Fruit fly (Drosophila melanogaster) whole organism, pupa: ENCODE data around the gene CG15203.
"Not testable (repeated sequence)": the region's sequence is repeated elsewhere in the genome, so short reads cannot be mapped to it uniquely, and the experiment has no call there.

Source experiments
- CG10348 ChIP-seq: fragments of 200-800 bp; sonication (Bioruptor generic); IDR thresholded peaks from 2 replicates; pipeline ENCODE4 v1.3.6; 2022; ENCODE audit warnings: missing biosample characterization, missing genetic modification characterization
- CG12605 ChIP-seq: fragments of 200-800 bp; sonication (Bioruptor generic); IDR thresholded peaks from 2 replicates; pipeline ENCODE4 v1.3.6; 2022; ENCODE audit warnings: missing biosample characterization, missing genetic modification characterization
- CG13204 ChIP-seq: fragments of 200-800 bp; sonication (Bioruptor generic); optimal IDR thresholded peaks from 2 replicates; lab custom pipeline; 2018; ENCODE audit warnings: missing biosample characterization, mild to moderate bottlenecking, missing genetic modification characterization, moderate library complexity
- CG14655 ChIP-seq: fragments of 200-800 bp; sonication (Bioruptor generic); optimal IDR thresholded peaks from 3 replicates; lab custom pipeline; 2017; ENCODE audit warnings: mild to moderate bottlenecking, missing biosample characterization, missing genetic modification reagents, missing genetic modification characterization
- CG15710 ChIP-seq: fragments of 200-800 bp; sonication (Bioruptor generic); optimal IDR thresholded peaks from 2 replicates; lab custom pipeline; 2018; ENCODE audit warnings: missing biosample characterization, mild to moderate bottlenecking, missing genetic modification characterization, moderate library complexity
- CG17806 ChIP-seq: fragments of 200-800 bp; sonication (Bioruptor generic); optimal IDR thresholded peaks from 2 replicates; lab custom pipeline; 2018; ENCODE audit warnings: missing biosample characterization, mild to moderate bottlenecking, missing genetic modification characterization, moderate library complexity
- CG32121 ChIP-seq: fragments of 200-800 bp; sonication (Bioruptor generic); IDR thresholded peaks from 2 replicates; pipeline ENCODE4 v1.3.6; 2022; ENCODE audit warnings: missing biosample characterization, missing genetic modification characterization
- CG34367 ChIP-seq: fragments of 200-800 bp; sonication (Bioruptor generic); optimal IDR thresholded peaks from 2 replicates; lab custom pipeline; 2018; ENCODE audit warnings: missing biosample characterization, mild to moderate bottlenecking, missing genetic modification characterization
- CG4496 ChIP-seq: fragments of 200-800 bp; sonication (Bioruptor generic); IDR thresholded peaks from 3 replicates; pipeline ENCODE4 v1.3.6; 2022; ENCODE audit warnings: missing biosample characterization, missing genetic modification characterization
- CG8159 ChIP-seq: fragments of 200-800 bp; sonication (Bioruptor generic); optimal IDR thresholded peaks from 3 replicates; lab custom pipeline; 2018; ENCODE audit warnings: missing biosample characterization, mild to moderate bottlenecking, missing genetic modification characterization, moderate library complexity
- CG8301 ChIP-seq: fragments of 200-800 bp; sonication (Bioruptor generic); optimal IDR thresholded peaks from 2 replicates; lab custom pipeline; 2018; ENCODE audit warnings: missing biosample characterization, mild to moderate bottlenecking, missing genetic modification characterization
- CG9948 ChIP-seq: fragments of 200-800 bp; sonication (Bioruptor generic); optimal IDR thresholded peaks from 2 replicates; lab custom pipeline; 2018; ENCODE audit warnings: missing biosample characterization, mild to moderate bottlenecking, missing genetic modification characterization, moderate library complexity
- D1 ChIP-seq: fragments of 200-800 bp; sonication (Bioruptor generic); optimal IDR thresholded peaks from 2 replicates; lab custom pipeline; 2018; ENCODE audit warnings: missing biosample characterization, mild to moderate bottlenecking, missing genetic modification characterization, moderate library complexity
- EcR ChIP-seq: fragments of 200-800 bp; sonication (Bioruptor generic); optimal IDR thresholded peaks from 3 replicates; lab custom pipeline; 2019; ENCODE audit warnings: missing biosample characterization, missing genetic modification characterization, mild to moderate bottlenecking, moderate library complexity, missing genetic modification reagents
- Ets98B ChIP-seq: fragments of 200-800 bp; sonication (Bioruptor generic); IDR thresholded peaks from 2 replicates; pipeline ENCODE4 v1.3.6; 2022; ENCODE audit warnings: missing biosample characterization, missing genetic modification characterization
- Pif1A ChIP-seq: fragments of 200-800 bp; sonication (Bioruptor generic); optimal IDR thresholded peaks from 3 replicates; lab custom pipeline; 2016; ENCODE audit warnings: missing biosample characterization, missing genetic modification characterization
- Pif1B ChIP-seq: fragments of 200-800 bp; sonication (Bioruptor generic); optimal IDR thresholded peaks from 3 replicates; lab custom pipeline; 2016; ENCODE audit warnings: missing biosample characterization, missing genetic modification characterization
- Snoo ChIP-seq: fragments of 200-800 bp; sonication (Bioruptor generic); optimal IDR thresholded peaks from 3 replicates; lab custom pipeline; 2017; ENCODE audit warnings: missing biosample characterization, mild to moderate bottlenecking, missing genetic modification characterization, inconsistent platforms
- fd96Ca ChIP-seq: fragments of 200-800 bp; sonication (Bioruptor generic); IDR thresholded peaks from 3 replicates; pipeline ENCODE4 v1.3.6; 2022; ENCODE audit warnings: missing biosample characterization, missing genetic modification characterization
- gl ChIP-seq: fragments of 200-800 bp; sonication (Bioruptor generic); optimal IDR thresholded peaks from 2 replicates; lab custom pipeline; 2018; ENCODE audit warnings: missing biosample characterization, mild to moderate bottlenecking, missing genetic modification characterization
- rn ChIP-seq: fragments of 200-800 bp; sonication (Bioruptor generic); IDR thresholded peaks from 2 replicates; pipeline ENCODE4 v1.3.6; 2022; ENCODE audit warnings: missing biosample characterization, missing genetic modification characterization

CG15203 gene

DNA sequence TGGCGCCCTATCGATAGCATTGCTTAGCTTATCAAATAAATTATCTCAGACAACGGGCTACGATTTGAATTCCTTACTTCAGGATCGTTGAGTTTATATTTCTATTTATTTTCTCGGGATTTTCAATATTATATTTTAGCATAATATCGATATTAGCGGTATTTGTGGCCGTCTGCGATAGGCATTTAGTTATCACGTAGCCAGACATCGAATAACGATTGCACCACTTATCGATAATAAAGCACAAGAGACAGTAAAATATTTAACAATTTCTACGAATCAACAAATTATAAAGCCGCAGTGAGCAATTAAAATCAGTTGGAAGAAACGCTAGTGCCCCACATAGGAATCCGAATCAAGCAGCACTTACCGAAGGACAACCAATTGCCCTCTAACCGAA is 23.8 kb downstream of the CG15203 start, which contains the start of gene CG2076:
Gene CG2076, plus strand, starts transcription at position 50 of the 400 bp plus-strand sequence.
- TF ChIP-seq CG4496 = no peak
- TF ChIP-seq rn = no peak
- no peak for TF ChIP-seq CG32121 (GFP tag; lab: Robert Waterston, UW)
- TF ChIP-seq CG17806 (tag; lab: Kevin White, UChicago) = no peak
- no peak for TF ChIP-seq Snoo (tag; lab: Kevin White, UChicago)
- no peak for TF ChIP-seq CG9948 (tag; lab: Kevin White, UChicago)
- no peak for TF ChIP-seq gl (tag; lab: Kevin White, UChicago)
- no peak for TF ChIP-seq fd96Ca (GFP tag; lab: Robert Waterston, UW)
- no peak for TF ChIP-seq EcR (GFP tag; lab: Kevin White, UChicago)
- TF ChIP-seq, all 21 proteins: peak for 0

DNA sequence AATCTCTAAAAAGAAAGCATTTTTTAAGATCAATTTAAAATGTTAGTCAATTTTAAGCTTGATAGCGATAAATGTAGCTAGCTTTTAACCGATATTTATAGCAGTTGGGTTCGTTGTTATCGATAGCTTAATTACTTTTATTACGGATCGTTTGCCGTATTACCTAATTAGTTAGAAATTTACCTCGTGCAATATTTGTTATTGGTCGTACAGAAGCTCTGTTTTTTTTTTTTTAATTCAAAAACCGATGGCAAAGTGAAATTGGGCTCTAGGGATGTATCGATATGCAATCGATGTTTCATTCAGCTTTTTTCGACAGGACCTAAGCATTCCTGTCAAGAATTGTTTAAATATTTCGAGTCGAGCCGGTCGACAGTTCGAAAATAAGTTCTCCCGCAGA is 25.8 kb downstream of the CG15203 start, which contains the start of gene CG2061:
Gene CG2061, plus strand, starts transcription at position 292 of the 400 bp plus-strand sequence.
- TF ChIP-seq gl (tag; lab: Kevin White, UChicago) (no peak), Snoo (tag; lab: Kevin White, UChicago) (no peak), CG9948 (tag; lab: Kevin White, UChicago) (no peak), fd96Ca (GFP tag; lab: Robert Waterston, UW) (no peak), CG8301 (tag; lab: Kevin White, UChicago) (no peak), CG12605 (GFP tag; lab: Robert Waterston, UW) (no peak), CG4496 (no peak), D1 (tag; lab: Kevin White, UChicago) (no peak), CG32121 (GFP tag; lab: Robert Waterston, UW) (no peak), rn (no peak), EcR (GFP tag; lab: Kevin White, UChicago) (no peak), CG13204 (GFP tag; lab: Kevin White, UChicago) (no peak), Pif1A (no peak)

DNA sequence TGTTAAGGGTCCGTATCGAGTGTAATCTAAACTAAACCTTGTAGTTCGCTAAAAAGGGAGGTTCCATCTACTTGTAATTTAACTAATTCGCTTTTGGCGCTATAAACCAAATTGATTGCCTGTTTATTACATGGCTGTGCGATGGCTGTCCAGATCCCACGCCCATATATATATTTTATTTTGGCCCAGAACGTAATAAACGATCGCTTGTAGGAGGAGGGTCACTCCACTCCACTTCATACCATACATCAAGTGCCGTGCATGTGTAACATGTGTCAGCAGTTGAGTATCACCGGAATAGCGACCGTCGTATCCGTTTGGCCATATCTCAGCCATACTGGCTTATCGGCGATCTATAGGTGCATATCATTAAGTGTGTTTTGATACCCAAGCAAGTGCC is 28.9 kb downstream of the CG15203 start:
- TF ChIP-seq CG10348 (GFP tag; lab: Robert Waterston, UW) (no peak), CG12605 (GFP tag; lab: Robert Waterston, UW) (no peak), CG13204 (GFP tag; lab: Kevin White, UChicago) (no peak), rn (no peak), CG9948 (tag; lab: Kevin White, UChicago) (no peak), CG14655 (no peak), Pif1A (no peak), Snoo (tag; lab: Kevin White, UChicago) (no peak), D1 (tag; lab: Kevin White, UChicago) (no peak), CG4496 (no peak), fd96Ca (GFP tag; lab: Robert Waterston, UW) (no peak), EcR (GFP tag; lab: Kevin White, UChicago) (no peak), Ets98B (GFP tag; lab: Robert Waterston, UW) (no peak), CG15710 (no peak), CG32121 (GFP tag; lab: Robert Waterston, UW) (no peak), gl (tag; lab: Kevin White, UChicago) (no peak), CG8301 (tag; lab: Kevin White, UChicago) (no peak), CG17806 (tag; lab: Kevin White, UChicago) (no peak), Pif1B (GFP tag; lab: Kevin White, UChicago) (no peak)

DNA sequence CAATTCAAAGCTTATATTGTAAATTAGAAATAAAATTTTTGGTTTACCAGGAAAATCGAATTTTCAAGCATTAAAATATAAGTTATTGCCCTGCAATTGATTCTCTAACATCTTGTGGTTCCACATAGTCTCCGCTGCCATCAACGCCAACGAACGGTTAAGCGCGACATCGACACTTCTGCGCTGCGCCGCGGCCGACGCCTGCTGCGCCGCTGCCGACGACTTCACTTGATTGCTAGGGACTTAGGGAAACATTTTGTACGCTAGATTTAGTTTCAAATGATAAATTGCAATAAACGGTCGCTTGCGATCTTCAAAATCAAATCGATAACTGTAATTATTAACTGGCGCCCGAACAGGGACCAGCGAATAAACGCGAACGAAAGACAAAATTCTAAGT is 29.6 kb downstream of the CG15203 start, which contains the start of gene CG42249:
Gene CG42249, plus strand, starts transcription at position 301 of the 400 bp plus-strand sequence.
- TF ChIP-seq fd96Ca (GFP tag; lab: Robert Waterston, UW); D1 (tag; lab: Kevin White, UChicago); gl (tag; lab: Kevin White, UChicago): not testable (repeated sequence)
- TF ChIP-seq, all 21 proteins: peak for 0; not testable (repeated sequence) for 21

DNA sequence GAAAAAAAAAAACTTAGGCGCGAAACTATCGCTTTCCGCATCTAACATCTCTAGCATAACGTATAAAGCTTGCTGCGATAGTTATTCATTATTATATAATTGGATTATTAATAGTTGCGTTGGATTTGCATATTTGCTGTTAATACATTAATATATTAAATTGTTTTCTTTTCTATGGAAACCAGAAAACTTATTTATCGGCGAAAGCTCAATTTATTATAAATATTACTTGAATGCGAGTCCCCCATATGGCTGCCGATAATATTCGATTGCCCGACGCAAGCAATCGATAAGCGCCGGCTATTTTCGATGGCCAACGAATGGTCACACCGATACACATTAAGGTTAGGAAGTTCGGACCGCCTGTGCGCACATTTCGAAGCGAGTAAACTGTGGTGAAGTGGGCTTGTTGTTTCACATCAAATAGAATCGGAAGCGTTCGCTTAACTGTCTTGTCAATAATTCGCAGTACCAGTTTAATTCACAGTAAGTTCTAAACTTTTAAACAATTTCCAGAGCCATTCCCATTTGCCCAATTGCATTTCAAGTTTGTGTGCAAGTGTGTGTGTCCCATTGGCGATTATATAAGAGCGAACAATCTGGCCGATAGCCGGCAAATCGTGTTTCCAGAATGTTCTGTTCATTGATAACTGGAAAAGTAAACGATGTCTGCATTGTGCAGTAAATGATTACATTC is 41.9 kb downstream of the CG15203 start, which contains the start of gene Hsp60A:
Gene Hsp60A, plus strand, starts transcription at position 335 of the 697 bp plus-strand sequence.
- TF ChIP-seq Ets98B (GFP tag; lab: Robert Waterston, UW) (peak; percentile 39; the same call in 1 of the 2 replicates), fd96Ca (GFP tag; lab: Robert Waterston, UW) (0 out of 3 replicates have a peak, but pooled peaks have one; percentile 26), gl (tag; lab: Kevin White, UChicago) (no peak), CG10348 (GFP tag; lab: Robert Waterston, UW) (no peak), CG13204 (GFP tag; lab: Kevin White, UChicago) (no peak), CG4496 (peak; percentile 54), EcR (GFP tag; lab: Kevin White, UChicago) (no peak), CG32121 (GFP tag; lab: Robert Waterston, UW) (0 out of 2 replicates have a peak, but pooled peaks have one; percentile 15), CG8301 (tag; lab: Kevin White, UChicago) (no peak), CG14655 (no peak), CG34367 (tag; lab: Kevin White, UChicago) (peak; percentile 20), CG15710 (peak; percentile 35), Snoo (tag; lab: Kevin White, UChicago) (peak; percentile 24), Pif1A (no peak), CG17806 (tag; lab: Kevin White, UChicago) (peak; percentile 23), rn (no peak), CG12605 (GFP tag; lab: Robert Waterston, UW) (no peak), CG8159 (tag; lab: Kevin White, UChicago) (peak; percentile 46), Pif1B (GFP tag; lab: Kevin White, UChicago) (peak; percentile 5), D1 (tag; lab: Kevin White, UChicago) (no peak), CG9948 (tag; lab: Kevin White, UChicago) (peak; percentile 40)
